Worm (Caenorhabditis elegans) whole organism, young adult: ENCODE results near the gene C07E3.10.

Experiments used
- F23B12.7 ChIP-seq: sonication (generic microtip); optimal IDR thresholded peaks from 2 replicates; lab custom pipeline; 2017; ENCODE audit warnings: missing genetic modification characterization, mild to moderate bottlenecking, missing compliant biosample characterization, antibody characterized with exemption, moderate library complexity; ENCODE audit not compliant: insufficient read depth
- F57A8.1 ChIP-seq: fragments of 200-800 bp; sonication (Bioruptor generic); optimal IDR thresholded peaks from 2 replicates; lab custom pipeline; 2018; ENCODE audit warnings: mild to moderate bottlenecking, missing genetic modification characterization, moderate library complexity, missing compliant biosample characterization
- K12H6.12 ChIP-seq: fragments of 200-800 bp; sonication (Bioruptor generic); optimal IDR thresholded peaks from 2 replicates; lab custom pipeline; 2018; ENCODE audit warnings: mild to moderate bottlenecking, missing genetic modification characterization, missing compliant biosample characterization
- ama-1 ChIP-seq, 3 experiments: fragments of 150-350 bp in 1 of 3; sonication (generic microtip) in 2 of 3; optimal IDR thresholded peaks; 2 replicates each; lab custom pipeline; 2014 to 2018; ENCODE audit warnings: missing biosample characterization in 2 of 3, missing genetic modification characterization in 2 of 3, missing genetic modification reagents in 2 of 3
- die-1 ChIP-seq: sonication (generic microtip); optimal IDR thresholded peaks from 2 replicates; lab custom pipeline; 2016; ENCODE audit warnings: missing genotype, mild to moderate bottlenecking, missing genetic modification characterization, missing compliant biosample characterization
- madf-3 ChIP-seq: fragments of 200-800 bp; sonication (Bioruptor generic); IDR thresholded peaks from 2 replicates; pipeline ENCODE4 v1.3.6; 2022; ENCODE audit warnings: missing genetic modification reagents, missing genetic modification characterization, missing compliant biosample characterization
- madf-6 ChIP-seq: fragments of 200-800 bp; sonication (Bioruptor generic); IDR thresholded peaks from 2 replicates; pipeline ENCODE4 v1.3.6; 2022; ENCODE audit warnings: missing genetic modification reagents, missing genetic modification characterization, missing compliant biosample characterization
- mel-28 ChIP-seq: sonication (generic microtip); optimal IDR thresholded peaks from 2 replicates; lab custom pipeline; 2016; ENCODE audit warnings: borderline replicate concordance, mild to moderate bottlenecking, missing genetic modification characterization, missing compliant biosample characterization
- nhr-90 ChIP-seq: sonication (generic microtip); optimal IDR thresholded peaks from 2 replicates; lab custom pipeline; 2016; ENCODE audit warnings: missing genotype, mild to moderate bottlenecking, missing genetic modification characterization, missing compliant biosample characterization
- unc-130 ChIP-seq: sonication (generic microtip); optimal IDR thresholded peaks from 2 replicates; lab custom pipeline; 2016; ENCODE audit warnings: missing genetic modification reagents, missing genetic modification characterization, missing compliant biosample characterization

DNA sequence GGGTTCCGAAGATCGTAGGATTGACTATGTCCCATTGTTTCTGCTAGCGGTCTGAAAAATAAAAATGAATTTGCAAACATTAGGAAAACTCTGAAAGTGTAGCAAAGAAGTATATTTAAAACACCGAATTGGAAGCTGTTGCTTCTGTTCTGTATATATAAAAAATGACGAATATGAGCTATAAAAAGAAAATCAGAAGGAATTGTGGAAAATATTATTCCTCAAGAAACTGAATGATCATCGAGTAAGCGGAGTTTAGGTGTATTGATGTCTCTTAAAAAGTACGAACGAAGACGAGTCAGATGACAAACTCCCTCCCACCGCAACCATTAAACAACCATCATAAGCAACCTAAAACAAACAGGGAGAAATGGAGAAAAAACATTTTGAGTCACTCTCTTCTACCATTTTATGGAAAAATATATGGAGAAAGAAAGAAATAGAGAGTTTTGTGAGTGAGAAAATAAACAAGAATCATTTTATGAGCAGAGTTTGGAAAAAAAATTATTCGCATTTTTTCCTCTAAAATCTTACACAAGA lies 11.4 kb downstream of the C07E3.10 start, which contains the start of gene C07E3.3:
- no peak for TF ChIP-seq F23B12.7 (tag; lab: Kevin White, UChicago)
- TF ChIP-seq madf-6 (GFP tag; lab: Robert Waterston, UW), result no peak
- no peak for TF ChIP-seq nhr-90 (tag; lab: Kevin White, UChicago)
- TF ChIP-seq K12H6.12 (tag; lab: Kevin White, UChicago), result no peak
- no peak for TF ChIP-seq ama-1 (optimal IDR thresholded peaks at IDR 0.05; lab: Kevin White, UChicago)
- no peak for TF ChIP-seq ama-1 (GFP tag; optimal IDR thresholded peaks at IDR 0.05; lab: Kevin White, UChicago)
- TF ChIP-seq madf-3 (GFP tag; lab: Robert Waterston, UW), result no peak
- TF ChIP-seq mel-28, result no peak
- no peak for TF ChIP-seq unc-130 (GFP tag; lab: Kevin White, UChicago)
- no peak for TF ChIP-seq F57A8.1 (GFP tag; lab: Kevin White, UChicago)
- no peak for TF ChIP-seq die-1
